Worm (Caenorhabditis elegans) whole organism, late embryonic: ENCODE results near the gene dur-1.

Experiments used
- ama-1 ChIP-seq: fragments of 150-350 bp; optimal IDR thresholded peaks from 2 replicates; lab custom pipeline; 2014
- ceh-24 ChIP-seq: sonication (generic microtip); optimal IDR thresholded peaks from 2 replicates; lab custom pipeline; 2016; ENCODE audit warnings: mild to moderate bottlenecking, missing genetic modification characterization, missing compliant biosample characterization
- dve-1 ChIP-seq: sonication (generic microtip); optimal IDR thresholded peaks from 2 replicates; lab custom pipeline; 2017; ENCODE audit warnings: antibody characterized with exemption, mild to moderate bottlenecking, missing genetic modification characterization, missing compliant biosample characterization
- pax-1 ChIP-seq: fragments of 150-350 bp; optimal IDR thresholded peaks from 2 replicates; lab custom pipeline; 2014; ENCODE audit warnings: missing biosample characterization, missing genetic modification characterization
- syd-9 ChIP-seq: sonication (generic microtip); optimal IDR thresholded peaks from 2 replicates; lab custom pipeline; 2016; ENCODE audit warnings: mild to moderate bottlenecking, missing genetic modification characterization, moderate library complexity, missing compliant biosample characterization

DNA sequence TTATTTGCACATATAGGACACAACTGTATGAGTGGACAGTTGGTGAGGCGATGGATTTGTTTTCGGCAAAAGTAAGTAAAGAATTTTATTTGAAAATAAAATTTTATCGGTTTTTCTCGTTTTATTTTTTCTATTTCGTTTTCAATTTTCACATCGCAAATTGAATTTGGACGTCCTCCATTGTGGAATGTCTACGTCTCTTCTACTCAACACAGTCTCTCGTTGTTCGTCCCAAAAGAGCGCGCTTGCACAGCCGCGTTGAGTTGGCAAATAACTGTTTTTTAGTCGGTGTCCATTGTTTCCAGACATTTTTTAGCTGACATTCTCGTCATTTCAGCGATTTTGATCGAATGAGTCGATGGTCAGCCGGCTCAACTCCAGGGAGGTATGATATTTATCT lies 28.8 kb downstream of the dur-1 start:
- TF ChIP-seq pax-1 (tag; lab: Kevin White, UChicago) (no peak), ama-1 (lab: Kevin White, UChicago) (no peak), dve-1 (no peak), ceh-24 (no peak), syd-9 (tag; lab: Kevin White, UChicago) (no peak)
